Fruit fly (Drosophila melanogaster) whole organism, embryonic: ENCODE measurements around the gene CG43400.

Experiments used
- Asciz ChIP-seq: fragments of 200-800 bp; sonication (Bioruptor generic); optimal IDR thresholded peaks from 2 replicates; lab custom pipeline; 2017; ENCODE audit warnings: missing biosample characterization, mild to moderate bottlenecking, missing genetic modification characterization, missing genetic modification reagents
- CG10431 ChIP-seq: fragments of 200-800 bp; sonication (Bioruptor generic); optimal IDR thresholded peaks from 3 replicates; lab custom pipeline; 2018; ENCODE audit warnings: missing biosample characterization, mild to moderate bottlenecking, missing genetic modification characterization
- CG10959 ChIP-seq: fragments of 200-800 bp; sonication (Bioruptor generic); IDR thresholded peaks from 2 replicates; pipeline ENCODE4 v1.3.6; 2022; ENCODE audit warnings: missing biosample characterization, missing genetic modification characterization
- CG10979 ChIP-seq: fragments of 200-800 bp; sonication (Bioruptor generic); optimal IDR thresholded peaks from 2 replicates; lab custom pipeline; 2018; ENCODE audit warnings: missing biosample characterization, mild to moderate bottlenecking, missing genetic modification characterization, moderate library complexity
- CG11456 ChIP-seq: fragments of 200-800 bp; sonication (Bioruptor generic); IDR thresholded peaks from 3 replicates; pipeline ENCODE4 v1.3.6; 2022; ENCODE audit warnings: missing biosample characterization, missing genetic modification characterization
- CG14050 ChIP-seq: fragments of 200-800 bp; sonication (Bioruptor generic); IDR thresholded peaks from 3 replicates; pipeline ENCODE4 v1.3.6; 2022; ENCODE audit warnings: missing biosample characterization, missing genetic modification characterization
- CG16779 ChIP-seq: fragments of 200-800 bp; sonication (Bioruptor generic); IDR thresholded peaks from 2 replicates; pipeline ENCODE4 v1.3.6; 2022; ENCODE audit warnings: missing biosample characterization, missing genetic modification characterization
- CG17385 ChIP-seq: fragments of 200-800 bp; sonication (Bioruptor generic); optimal IDR thresholded peaks from 3 replicates; lab custom pipeline; 2018; ENCODE audit warnings: missing biosample characterization, mild to moderate bottlenecking, missing genetic modification characterization
- CG2678 ChIP-seq: fragments of 200-800 bp; sonication (Bioruptor generic); optimal IDR thresholded peaks from 3 replicates; lab custom pipeline; 2019; ENCODE audit warnings: missing biosample characterization, mild to moderate bottlenecking, missing genetic modification characterization, moderate library complexity
- CG31224 ChIP-seq: fragments of 200-800 bp; sonication (Bioruptor generic); IDR thresholded peaks from 2 replicates; pipeline ENCODE4 v1.3.6; 2022; ENCODE audit warnings: missing biosample characterization, missing genetic modification characterization
- CG32772 ChIP-seq: fragments of 200-800 bp; sonication (Bioruptor generic); IDR thresholded peaks from 2 replicates; pipeline ENCODE4 v1.3.6; 2022; ENCODE audit warnings: missing biosample characterization, missing genetic modification characterization
- CG42726 ChIP-seq: fragments of 200-800 bp; sonication (Bioruptor generic); IDR thresholded peaks from 2 replicates; pipeline ENCODE4 v1.3.6; 2022; ENCODE audit warnings: missing biosample characterization, missing genetic modification characterization; ENCODE audit not compliant: partially characterized antibody
- CG4617 ChIP-seq: fragments of 200-800 bp; sonication (Bioruptor generic); optimal IDR thresholded peaks from 3 replicates; lab custom pipeline; 2016; ENCODE audit warnings: missing biosample characterization, missing genetic modification characterization, borderline replicate concordance
- CG7839 ChIP-seq: fragments of 200-800 bp; sonication (Bioruptor generic); optimal IDR thresholded peaks from 3 replicates; lab custom pipeline; 2018; ENCODE audit warnings: missing biosample characterization, mild to moderate bottlenecking, missing genetic modification characterization, moderate library complexity
- CG7987 ChIP-seq: fragments of 200-800 bp; sonication (Bioruptor generic); optimal IDR thresholded peaks from 2 replicates; lab custom pipeline; 2018; ENCODE audit warnings: missing biosample characterization, mild to moderate bottlenecking, missing genetic modification characterization, moderate library complexity
- CG8478 ChIP-seq: fragments of >200 bp; optimal IDR thresholded peaks from 2 replicates; lab custom pipeline; 2018
- CTCF ChIP-seq: fragments of 200-800 bp; sonication (Bioruptor generic); optimal IDR thresholded peaks from 2 replicates; lab custom pipeline; 2017; ENCODE audit warnings: missing biosample characterization, mild to moderate bottlenecking, missing genetic modification characterization, moderate library complexity
- Drgx ChIP-seq: fragments of 200-800 bp; sonication (Bioruptor generic); IDR thresholded peaks from 2 replicates; pipeline ENCODE4 v1.3.6; 2022; ENCODE audit warnings: missing biosample characterization, missing genetic modification characterization
- E2f1 ChIP-seq: fragments of 200-800 bp; sonication (Bioruptor generic); IDR thresholded peaks from 2 replicates; pipeline ENCODE4 v1.3.6; 2022; ENCODE audit warnings: missing biosample characterization, missing genetic modification characterization
- Fer2 ChIP-seq: fragments of 200-800 bp; sonication (Bioruptor generic); optimal IDR thresholded peaks from 2 replicates; lab custom pipeline; 2018; ENCODE audit warnings: missing biosample characterization, mild to moderate bottlenecking, missing genetic modification characterization, moderate library complexity
- HLH4C ChIP-seq: fragments of 200-800 bp; sonication (Bioruptor generic); IDR thresholded peaks from 3 replicates; pipeline ENCODE4 v1.3.6; 2022; ENCODE audit warnings: missing biosample characterization, missing genetic modification characterization; ENCODE audit not compliant: partially characterized antibody
- Hr78 ChIP-seq, 2 experiments: fragments of 200-800 bp in 1 of 2; fragments of >200 bp in 1 of 2; sonication (Bioruptor generic) in 1 of 2; optimal IDR thresholded peaks; 2 replicates each; lab custom pipeline; 2017 to 2019; ENCODE audit warnings: missing biosample characterization in 2 of 2, missing genetic modification characterization in 2 of 2, mild to moderate bottlenecking in 1 of 2, moderate library complexity in 1 of 2
- Lhr ChIP-seq: fragments of 200-800 bp; sonication (Bioruptor generic); optimal IDR thresholded peaks from 3 replicates; lab custom pipeline; 2017; ENCODE audit warnings: mild to moderate bottlenecking, missing biosample characterization, missing genetic modification reagents, missing genetic modification characterization
- Rx ChIP-seq: fragments of 200-800 bp; sonication (Bioruptor generic); IDR thresholded peaks from 2 replicates; pipeline ENCODE4 v1.3.6; 2022; ENCODE audit warnings: missing biosample characterization, missing genetic modification characterization
- Tbp ChIP-seq: fragments of >200 bp; optimal IDR thresholded peaks from 2 replicates; lab custom pipeline; 2018; ENCODE audit warnings: missing biosample characterization, missing genetic modification characterization
- Trl ChIP-seq, 3 experiments: fragments of >200 bp in 2 of 3; fragments of 200-800 bp in 1 of 3; sonication (Bioruptor generic) in 1 of 3; optimal IDR thresholded peaks; 2 replicates in 1 of 3; 3 replicates in 2 of 3; lab custom pipeline; 2016 to 2017; ENCODE audit warnings: missing biosample characterization in 1 of 3, missing genetic modification characterization in 1 of 3
- Vsx1 ChIP-seq: fragments of 200-800 bp; sonication (Bioruptor generic); optimal IDR thresholded peaks from 2 replicates; lab custom pipeline; 2017; ENCODE audit warnings: missing biosample characterization, mild to moderate bottlenecking, missing genetic modification characterization, missing genetic modification reagents
- ab ChIP-seq: fragments of 200-800 bp; sonication (Bioruptor generic); optimal IDR thresholded peaks from 2 replicates; lab custom pipeline; 2016; ENCODE audit warnings: missing biosample characterization, missing genetic modification characterization
- ara ChIP-seq: fragments of 200-800 bp; sonication (Bioruptor generic); IDR thresholded peaks from 2 replicates; pipeline ENCODE4 v1.3.6; 2022; ENCODE audit warnings: missing biosample characterization, missing genetic modification characterization
- bab2 ChIP-seq: fragments of 200-800 bp; sonication (Bioruptor generic); optimal IDR thresholded peaks from 2 replicates; lab custom pipeline; 2016; ENCODE audit warnings: missing biosample characterization, missing genetic modification characterization
- bsh ChIP-seq, 2 experiments: fragments of 200-800 bp; sonication (Bioruptor generic); optimal IDR thresholded peaks; 2 replicates each; lab custom pipeline; 2017 to 2018; ENCODE audit warnings: mild to moderate bottlenecking in 2 of 2, missing biosample characterization in 2 of 2, missing genetic modification characterization in 2 of 2, moderate library complexity in 1 of 2
- da ChIP-seq: fragments of 200-800 bp; sonication (Bioruptor generic); optimal IDR thresholded peaks from 2 replicates; lab custom pipeline; 2016; ENCODE audit warnings: missing biosample characterization, missing genetic modification characterization
- dan ChIP-seq: fragments of 200-800 bp; sonication (Bioruptor generic); IDR thresholded peaks from 2 replicates; pipeline ENCODE4 v1.3.6; 2022; ENCODE audit warnings: missing biosample characterization, missing genetic modification characterization
- ems ChIP-seq: fragments of 200-800 bp; sonication (Bioruptor generic); optimal IDR thresholded peaks from 3 replicates; lab custom pipeline; 2016; ENCODE audit warnings: missing biosample characterization, missing genetic modification characterization
- eyg ChIP-seq: fragments of 200-800 bp; sonication (Bioruptor generic); optimal IDR thresholded peaks from 3 replicates; lab custom pipeline; 2016; ENCODE audit warnings: missing biosample characterization, missing genetic modification characterization
- hb ChIP-seq: fragments of 200-800 bp; sonication (Bioruptor generic); IDR thresholded peaks from 3 replicates; pipeline ENCODE4 v1.3.6; 2022; ENCODE audit warnings: missing biosample characterization, missing genetic modification characterization; ENCODE audit not compliant: partially characterized antibody
- jing ChIP-seq: fragments of 200-800 bp; sonication (Bioruptor generic); optimal IDR thresholded peaks from 2 replicates; lab custom pipeline; 2018; ENCODE audit warnings: missing biosample characterization, mild to moderate bottlenecking, missing genetic modification characterization
- knrl ChIP-seq: fragments of 200-800 bp; sonication (Bioruptor generic); IDR thresholded peaks from 3 replicates; pipeline ENCODE4 v1.3.6; 2022; ENCODE audit warnings: missing biosample characterization, missing genetic modification characterization; ENCODE audit not compliant: partially characterized antibody
- lbe ChIP-seq: fragments of 200-800 bp; sonication (Bioruptor generic); optimal IDR thresholded peaks from 2 replicates; lab custom pipeline; 2016; ENCODE audit warnings: missing biosample characterization, mild to moderate bottlenecking, missing genetic modification characterization
- lov ChIP-seq, 2 experiments: fragments of 200-800 bp in 1 of 2; fragments of >200 bp in 1 of 2; sonication (Bioruptor generic) in 1 of 2; IDR thresholded peaks in 1 of 2; optimal IDR thresholded peaks in 1 of 2; 2 replicates in 1 of 2; 3 replicates in 1 of 2; pipeline versions ENCODE4 v1.3.6 to Lab custom; 2017 to 2022; ENCODE audit warnings: missing biosample characterization in 1 of 2, missing genetic modification characterization in 1 of 2
- odd ChIP-seq: fragments of 200-800 bp; sonication (Bioruptor generic); optimal IDR thresholded peaks from 2 replicates; lab custom pipeline; 2017; ENCODE audit warnings: missing biosample characterization, mild to moderate bottlenecking, missing genetic modification characterization
- pum ChIP-seq: fragments of 200-800 bp; sonication (Bioruptor generic); optimal IDR thresholded peaks from 2 replicates; lab custom pipeline; 2016; ENCODE audit warnings: missing biosample characterization, missing genetic modification characterization
- rib ChIP-seq: fragments of 200-800 bp; sonication (Bioruptor generic); IDR thresholded peaks from 2 replicates; pipeline ENCODE4 v1.3.6; 2022; ENCODE audit warnings: missing biosample characterization, missing genetic modification characterization
- sd ChIP-seq: fragments of 200-800 bp; sonication (Bioruptor generic); optimal IDR thresholded peaks from 3 replicates; lab custom pipeline; 2018; ENCODE audit warnings: missing biosample characterization, mild to moderate bottlenecking, missing genetic modification characterization, moderate library complexity
- shn ChIP-seq: fragments of 200-800 bp; sonication (Bioruptor generic); optimal IDR thresholded peaks from 3 replicates; lab custom pipeline; 2016; ENCODE audit warnings: missing biosample characterization, missing genetic modification characterization
- slou ChIP-seq: fragments of 200-800 bp; sonication (Bioruptor generic); optimal IDR thresholded peaks from 3 replicates; lab custom pipeline; 2016; ENCODE audit warnings: missing biosample characterization, missing genetic modification characterization
- ttk ChIP-seq: fragments of 200-800 bp; sonication (Bioruptor generic); IDR thresholded peaks from 2 replicates; pipeline ENCODE4 v2.1.2; 2022; ENCODE audit warnings: missing biosample characterization, missing genetic modification characterization
- twi ChIP-seq: fragments of 200-800 bp; optimal IDR thresholded peaks from 2 replicates; lab custom pipeline; 2019; ENCODE audit warnings: missing biosample characterization, mild to moderate bottlenecking, missing genetic modification characterization, moderate library complexity

Gene CG43400

DNA sequence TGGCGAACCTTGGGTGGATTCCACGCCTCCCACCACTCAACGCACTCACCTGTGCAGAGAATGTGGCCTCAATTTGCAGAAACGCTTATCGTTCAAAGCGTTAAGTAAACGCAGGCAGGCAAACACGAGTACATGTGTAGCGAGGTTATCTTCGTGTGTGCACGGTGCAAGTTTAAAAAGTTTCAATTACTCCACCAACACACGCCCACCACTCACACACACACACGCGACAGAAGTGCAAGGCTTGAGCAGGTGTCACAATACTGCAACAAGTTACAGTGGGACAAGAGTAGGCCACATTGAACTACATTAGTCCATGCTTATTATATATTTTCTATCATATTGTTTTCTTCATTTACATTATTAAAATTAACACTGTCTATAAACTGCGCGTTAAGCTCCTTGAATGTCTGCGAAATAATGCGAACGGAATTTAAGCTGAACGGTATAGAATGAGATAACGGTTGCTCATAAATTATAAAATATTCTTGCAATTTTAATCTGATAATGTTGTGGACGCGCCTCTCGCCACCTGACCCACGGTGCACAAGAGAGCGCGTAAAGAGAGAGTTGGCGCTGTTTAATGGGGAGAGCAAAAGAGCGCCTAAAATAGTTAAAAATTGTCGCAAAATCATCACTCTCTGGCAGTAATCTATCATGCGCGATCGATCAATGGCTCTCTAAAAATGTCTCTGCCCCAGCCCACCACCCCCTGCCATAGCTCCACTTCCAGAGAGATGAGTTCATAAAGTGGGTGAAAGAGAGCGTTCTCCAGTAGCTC lies 44.2 kb downstream of the CG43400 start (continued):
- TF ChIP-seq slou (peak; percentile 69), CG16779 (GFP tag; lab: Robert Waterston, UW) (peak; percentile 86), ara (GFP tag; lab: Robert Waterston, UW) (peak; percentile 91), HLH4C (GFP tag; lab: Robert Waterston, UW) (0 out of 3 replicates have a peak, but pooled peaks have one; percentile 54), lov (optimal IDR thresholded peaks at IDR 0.05; lab: Kevin White, UChicago) (no peak), lov (GFP tag; IDR thresholded peaks at IDR 0.05; lab: Robert Waterston, UW) (peak; percentile 86; the same call in 2 of the 3 replicates), ttk (GFP tag; lab: Robert Waterston, UW) (peak; percentile 95), Fer2 (tag; lab: Kevin White, UChicago) (peak; percentile 87), twi (tag; lab: Kevin White, UChicago) (peak; percentile 91), Hr78 (GFP tag; optimal IDR thresholded peaks at IDR 0.05; lab: Kevin White, UChicago) (peak in 1 of 2 experiments; percentile 86), rib (peak; percentile 25; the same call in 1 of the 2 replicates), CG10959 (GFP tag; lab: Robert Waterston, UW) (peak; percentile 78), Lhr (GFP tag; lab: Kevin White, UChicago) (peak; percentile 87), CG17385 (GFP tag; lab: Kevin White, UChicago) (peak; percentile 92), shn (GFP tag; lab: Kevin White, UChicago) (peak; percentile 66), CG7987 (GFP tag; lab: Kevin White, UChicago) (peak; percentile 89), odd (GFP tag; lab: Kevin White, UChicago) (peak; percentile 91), ems (peak; percentile 90), CG31224 (GFP tag; lab: Robert Waterston, UW) (peak; percentile 62), CTCF (peak; percentile 59), lbe (GFP tag; lab: Kevin White, UChicago) (peak; percentile 95), Drgx (GFP tag; lab: Robert Waterston, UW) (peak; percentile 97), hb (GFP tag; lab: Robert Waterston, UW) (no peak; the same call in 2 of the 3 replicates), CG4617 (GFP tag; lab: Kevin White, UChicago) (peak; percentile 88), Trl (optimal IDR thresholded peaks at IDR 0.05; lab: Kevin White, UChicago) (peak; percentile 92 to 96), Trl (GFP tag; optimal IDR thresholded peaks at IDR 0.05; lab: Kevin White, UChicago) (peak; percentile 82), CG42726 (GFP tag; lab: Robert Waterston, UW) (no peak), ab (GFP tag; lab: Kevin White, UChicago) (no peak), sd (tag; lab: Kevin White, UChicago) (peak; percentile 84), CG2678 (tag; lab: Kevin White, UChicago) (peak; percentile 97), dan (GFP tag; lab: Robert Waterston, UW) (no peak), pum (peak; percentile 85), jing (GFP tag; lab: Kevin White, UChicago) (peak; percentile 98), CG32772 (GFP tag; lab: Robert Waterston, UW) (peak; percentile 94), da (peak; percentile 64), CG7839 (tag; lab: Kevin White, UChicago) (peak; percentile 97), CG10979 (tag; lab: Kevin White, UChicago) (peak; percentile 97), bsh (GFP tag; optimal IDR thresholded peaks at IDR 0.05; lab: Kevin White, UChicago) (peak; percentile 96 to 98), CG14050 (GFP tag; lab: Robert Waterston, UW) (peak; percentile 95), CG8478 (no peak), Rx (peak; percentile 95), Tbp (GFP tag; lab: Kevin White, UChicago) (no peak), bab2 (peak; percentile 83), eyg (GFP tag; lab: Kevin White, UChicago) (peak; percentile 31), Vsx1 (peak; percentile 88), CG11456 (GFP tag; lab: Robert Waterston, UW) (peak; percentile 84), E2f1 (peak; percentile 95), CG10431 (GFP tag; lab: Kevin White, UChicago) (peak; percentile 92), Asciz (GFP tag; lab: Kevin White, UChicago) (peak; percentile 98), knrl (GFP tag; lab: Robert Waterston, UW) (peak; percentile 65; the same call in 1 of the 3 replicates)
